Worm (Caenorhabditis elegans): Measurements from ENCODE around the gene H35B03.2.

The H35B03.2 gene

DNA sequence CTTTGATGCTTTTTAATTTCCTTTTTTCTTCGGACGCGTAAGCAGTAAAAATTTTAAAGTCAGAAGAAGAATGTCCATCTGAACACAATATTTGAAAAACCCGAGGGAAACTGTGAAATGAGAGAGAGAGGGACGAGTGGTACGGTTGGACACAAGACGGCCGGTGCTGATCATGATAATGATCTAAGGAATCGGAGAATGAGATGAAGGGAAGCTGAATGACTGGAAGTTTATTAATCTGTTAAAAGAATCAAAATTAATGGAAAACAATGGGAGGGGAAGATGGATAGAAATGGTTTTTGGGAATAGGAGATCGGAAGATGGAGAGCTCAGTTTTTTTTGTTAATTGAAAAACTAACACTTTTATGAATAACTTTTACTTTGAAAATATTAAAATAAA, 27.2 kb upstream of the H35B03.2 start:
- TF ChIP-seq med-1 (GFP tag; optimal IDR thresholded peaks at IDR 0.05; ENCODE audit: insufficient read depth) (no peak), cog-1 (tag; optimal IDR thresholded peaks at IDR 0.05) (no peak), ref-1 (GFP tag; conservative IDR thresholded peaks at IDR 0.05) (no peak), ztf-29 (GFP tag; IDR thresholded peaks at IDR 0.05) (no peak), klf-2 (GFP tag; conservative IDR thresholded peaks at IDR 0.05) (no peak)

DNA sequence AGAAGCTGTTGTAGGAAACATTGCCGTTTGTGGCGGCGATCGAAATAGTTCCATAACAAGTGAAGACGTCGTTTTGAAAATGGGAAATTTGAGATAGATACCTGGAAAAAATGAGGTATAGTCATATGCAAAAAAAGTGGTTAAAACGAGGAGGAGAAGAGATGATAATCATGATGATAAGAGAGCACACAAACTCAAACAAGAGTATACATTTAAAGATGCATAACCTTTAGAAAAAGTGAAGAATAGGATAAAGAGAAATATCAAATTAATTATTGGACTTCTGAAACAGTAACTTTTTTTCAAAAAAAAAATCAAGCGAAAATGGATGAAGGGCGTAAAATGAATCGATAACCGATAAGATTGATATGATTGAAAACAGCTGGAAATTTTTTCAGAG, 26.3 kb upstream of the H35B03.2 start, which contains the start of gene nhr-46:
TSS of gene nhr-46 (minus strand) at position 101 of the 400 bp plus-strand sequence.
- TF ChIP-seq ztf-29 (GFP tag; IDR thresholded peaks at IDR 0.05) (no peak), T22C8.4 (GFP tag; IDR thresholded peaks at IDR 0.05) (no peak), ref-1 (GFP tag; conservative IDR thresholded peaks at IDR 0.05) (no peak), flt-1 (GFP tag; IDR thresholded peaks at IDR 0.05) (no peak), ztf-23 (GFP tag; IDR thresholded peaks at IDR 0.05) (no peak), cog-1 (tag; optimal IDR thresholded peaks at IDR 0.05) (no peak), tab-1 (GFP tag; IDR thresholded peaks at IDR 0.05) (no peak), klf-2 (GFP tag; conservative IDR thresholded peaks at IDR 0.05) (no peak), med-1 (GFP tag; optimal IDR thresholded peaks at IDR 0.05; ENCODE audit: insufficient read depth) (no peak)

DNA sequence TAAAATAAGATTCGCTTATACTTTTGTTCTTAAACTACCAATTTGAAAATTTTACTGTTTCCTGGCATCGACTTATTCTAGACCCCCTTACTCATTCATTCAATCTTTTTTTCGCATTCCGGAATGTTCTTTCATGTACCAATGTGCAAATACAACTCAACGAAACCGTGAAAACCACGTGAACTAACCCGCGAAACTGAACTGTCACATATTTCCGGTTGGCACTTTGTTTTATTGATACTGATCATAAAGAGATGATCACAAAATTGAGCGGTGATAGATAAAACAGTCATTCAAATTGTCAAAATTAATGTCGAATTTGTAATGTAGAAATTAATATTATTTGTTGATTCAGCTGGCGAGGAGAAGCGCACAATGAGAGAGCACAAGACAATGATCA, 24.4 kb upstream of the H35B03.2 start:
- TF ChIP-seq flt-1 (GFP tag; IDR thresholded peaks at IDR 0.05) (no peak), klf-2 (GFP tag; conservative IDR thresholded peaks at IDR 0.05) (no peak), T22C8.4 (GFP tag; IDR thresholded peaks at IDR 0.05) (no peak), med-1 (GFP tag; optimal IDR thresholded peaks at IDR 0.05; ENCODE audit: insufficient read depth) (no peak), cog-1 (tag; optimal IDR thresholded peaks at IDR 0.05) (no peak), ztf-29 (GFP tag; IDR thresholded peaks at IDR 0.05) (no peak), ztf-23 (GFP tag; IDR thresholded peaks at IDR 0.05) (no peak), ref-1 (GFP tag; conservative IDR thresholded peaks at IDR 0.05) (no peak), tab-1 (GFP tag; IDR thresholded peaks at IDR 0.05) (no peak)

DNA sequence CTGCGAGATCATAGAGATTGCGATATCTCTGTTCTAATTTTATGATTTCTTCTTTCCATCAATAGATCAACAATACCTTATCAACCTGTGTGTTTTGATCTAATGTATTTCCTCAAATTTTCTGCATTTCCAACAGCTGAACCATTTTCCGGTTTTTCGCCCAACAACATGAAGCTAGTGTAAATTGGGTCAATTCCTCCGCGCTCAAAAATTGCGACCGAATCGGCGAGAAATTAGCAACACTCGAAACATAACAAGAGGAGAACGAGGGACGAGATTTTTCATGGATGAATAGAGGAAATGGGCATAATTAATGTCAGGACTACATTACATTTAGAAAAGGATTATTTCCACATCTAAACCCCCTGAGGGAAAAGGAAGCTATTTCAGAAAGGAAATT, 23.3 kb upstream of the H35B03.2 start:
- TF ChIP-seq ztf-23 (GFP tag; IDR thresholded peaks at IDR 0.05) (no peak), cog-1 (tag; optimal IDR thresholded peaks at IDR 0.05) (no peak), ref-1 (GFP tag; conservative IDR thresholded peaks at IDR 0.05) (no peak)

DNA sequence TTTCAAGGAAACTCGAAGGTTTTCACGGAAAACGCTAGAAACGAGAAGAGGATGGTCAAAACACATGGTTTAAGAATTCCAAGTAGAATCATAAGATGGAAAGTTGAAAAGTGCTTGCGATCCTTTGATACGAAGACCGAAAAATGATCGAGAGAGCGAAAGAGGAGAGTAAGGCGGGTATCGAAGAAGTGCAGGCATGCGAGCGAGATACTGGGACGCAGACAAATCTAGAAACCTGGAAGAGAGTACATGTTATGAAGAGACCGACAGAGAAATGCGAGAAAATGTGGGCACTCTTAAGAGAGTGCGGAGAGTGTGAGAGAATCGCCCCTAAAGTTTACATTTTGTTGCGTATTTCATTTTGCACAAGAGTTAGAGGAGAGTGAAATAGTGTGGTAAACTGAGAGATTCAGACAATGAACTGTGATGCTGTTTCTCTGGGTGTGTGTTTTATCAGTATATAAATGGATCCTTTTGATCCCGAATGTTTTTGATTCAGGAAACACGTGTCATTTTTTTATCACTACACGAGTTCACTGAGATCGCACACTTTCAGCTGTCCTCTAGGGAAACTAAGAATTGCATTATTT, 22.6 kb upstream of the H35B03.2 start:
- TF ChIP-seq T22C8.4 (GFP tag; IDR thresholded peaks at IDR 0.05), result no peak
- TF ChIP-seq tab-1 (GFP tag; IDR thresholded peaks at IDR 0.05), result no peak
- TF ChIP-seq flt-1 (GFP tag; IDR thresholded peaks at IDR 0.05), result no peak
- no peak for TF ChIP-seq ztf-29 (GFP tag; IDR thresholded peaks at IDR 0.05)

DNA sequence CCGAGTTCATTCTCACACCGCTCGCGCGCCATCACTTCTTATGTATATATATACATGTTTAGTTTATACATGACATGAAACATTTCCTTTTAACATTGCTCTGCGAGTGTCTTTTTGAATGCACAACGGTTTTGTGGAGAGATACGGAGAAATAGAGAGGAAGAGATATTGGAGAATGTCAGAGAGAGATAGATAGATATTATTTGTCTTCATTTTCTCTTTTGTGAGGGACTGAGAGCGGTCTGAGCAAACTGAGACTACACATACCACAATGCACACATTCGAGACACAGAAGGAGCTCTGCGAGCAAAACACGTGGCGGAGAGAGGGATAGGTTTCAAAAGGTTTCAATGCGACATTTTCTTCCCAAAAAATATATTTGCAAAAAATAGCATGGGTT, 21.8 kb upstream of the H35B03.2 start:
- TF ChIP-seq ztf-29 (GFP tag; IDR thresholded peaks at IDR 0.05) (no peak), med-1 (GFP tag; optimal IDR thresholded peaks at IDR 0.05; ENCODE audit: insufficient read depth) (no peak), klf-2 (GFP tag; conservative IDR thresholded peaks at IDR 0.05) (no peak), flt-1 (GFP tag; IDR thresholded peaks at IDR 0.05) (0 out of 2 replicates have a peak, but pooled peaks have one; percentile 30), cog-1 (tag; optimal IDR thresholded peaks at IDR 0.05) (peak; percentile 31)

DNA sequence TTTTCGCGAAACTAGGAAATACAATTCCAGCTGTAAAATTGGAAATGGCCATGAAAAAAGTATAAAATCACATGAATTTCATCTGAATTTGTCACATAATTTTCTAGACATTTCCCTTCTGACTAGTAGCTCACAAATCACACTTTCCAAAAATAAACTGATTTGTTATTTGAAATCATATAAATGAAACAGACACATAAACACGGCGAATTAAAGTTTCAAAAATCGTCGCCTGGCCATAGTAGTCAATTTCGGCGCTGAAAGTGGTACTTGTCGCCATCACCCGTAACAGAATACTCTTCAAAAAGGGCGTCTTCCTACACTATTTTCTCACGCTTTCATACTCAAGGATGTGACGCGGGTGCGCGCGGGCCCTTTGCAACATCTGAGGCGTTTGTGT, 21.2 kb upstream of the H35B03.2 start:
- TF ChIP-seq T22C8.4 (GFP tag; IDR thresholded peaks at IDR 0.05) (no peak), cog-1 (tag; optimal IDR thresholded peaks at IDR 0.05) (no peak), tab-1 (GFP tag; IDR thresholded peaks at IDR 0.05) (no peak), ztf-29 (GFP tag; IDR thresholded peaks at IDR 0.05) (no peak), ztf-23 (GFP tag; IDR thresholded peaks at IDR 0.05) (no peak), flt-1 (GFP tag; IDR thresholded peaks at IDR 0.05) (no peak), klf-2 (GFP tag; conservative IDR thresholded peaks at IDR 0.05) (no peak)

DNA sequence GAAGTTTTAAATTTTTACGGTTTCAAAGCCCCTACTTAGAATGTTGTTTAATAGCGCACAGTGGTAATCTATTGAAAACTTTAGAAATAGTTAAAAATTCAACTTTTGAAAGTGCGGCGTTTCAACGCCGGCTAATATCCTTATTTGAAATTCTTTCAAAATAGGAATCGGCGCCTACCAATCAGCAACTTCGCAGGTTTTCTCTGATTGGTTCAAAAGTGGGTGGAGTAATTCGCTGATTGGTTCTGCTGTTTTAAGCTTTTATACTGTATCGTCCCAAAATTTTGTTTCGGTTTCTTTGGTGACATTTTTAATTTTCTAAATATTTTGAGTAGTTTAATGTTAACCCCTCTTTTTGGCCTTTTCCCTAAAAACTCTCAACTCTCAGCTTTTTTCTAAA, 20.5 kb upstream of the H35B03.2 start:
- TF ChIP-seq med-1 (GFP tag; optimal IDR thresholded peaks at IDR 0.05; ENCODE audit: insufficient read depth), result no peak
- no peak for TF ChIP-seq ztf-29 (GFP tag; IDR thresholded peaks at IDR 0.05)
- TF ChIP-seq flt-1 (GFP tag; IDR thresholded peaks at IDR 0.05), result no peak
- no peak for TF ChIP-seq tab-1 (GFP tag; IDR thresholded peaks at IDR 0.05)
- TF ChIP-seq cog-1 (tag; optimal IDR thresholded peaks at IDR 0.05), result no peak
- no peak for TF ChIP-seq ztf-23 (GFP tag; IDR thresholded peaks at IDR 0.05)
- no peak for TF ChIP-seq T22C8.4 (GFP tag; IDR thresholded peaks at IDR 0.05)
- no peak for TF ChIP-seq ref-1 (GFP tag; conservative IDR thresholded peaks at IDR 0.05)
- TF ChIP-seq klf-2 (GFP tag; conservative IDR thresholded peaks at IDR 0.05), result no peak

DNA sequence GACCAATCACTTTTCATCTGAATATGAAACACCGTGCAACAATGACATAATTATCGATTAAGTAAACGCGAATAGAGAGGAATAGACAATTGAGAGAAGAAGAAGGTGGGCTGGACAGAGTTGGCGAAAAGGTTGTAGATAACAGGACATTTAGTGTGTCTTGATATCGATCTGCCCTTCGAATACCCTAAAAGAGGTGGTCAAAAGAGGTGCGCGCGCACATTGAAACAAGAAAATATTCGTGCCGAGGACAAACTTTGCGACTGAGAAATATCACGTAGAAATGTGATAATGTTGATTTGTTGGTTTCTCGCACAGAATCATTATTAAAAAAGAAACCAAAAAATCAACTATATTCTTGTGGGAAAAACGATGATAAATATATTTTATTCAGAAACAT, 18.4 kb upstream of the H35B03.2 start:
- TF ChIP-seq flt-1 (GFP tag; IDR thresholded peaks at IDR 0.05) (no peak), cog-1 (tag; optimal IDR thresholded peaks at IDR 0.05) (no peak), ztf-29 (GFP tag; IDR thresholded peaks at IDR 0.05) (no peak), T22C8.4 (GFP tag; IDR thresholded peaks at IDR 0.05) (no peak), ref-1 (GFP tag; conservative IDR thresholded peaks at IDR 0.05) (no peak), klf-2 (GFP tag; conservative IDR thresholded peaks at IDR 0.05) (no peak), tab-1 (GFP tag; IDR thresholded peaks at IDR 0.05) (no peak), med-1 (GFP tag; optimal IDR thresholded peaks at IDR 0.05; ENCODE audit: insufficient read depth) (no peak)

DNA sequence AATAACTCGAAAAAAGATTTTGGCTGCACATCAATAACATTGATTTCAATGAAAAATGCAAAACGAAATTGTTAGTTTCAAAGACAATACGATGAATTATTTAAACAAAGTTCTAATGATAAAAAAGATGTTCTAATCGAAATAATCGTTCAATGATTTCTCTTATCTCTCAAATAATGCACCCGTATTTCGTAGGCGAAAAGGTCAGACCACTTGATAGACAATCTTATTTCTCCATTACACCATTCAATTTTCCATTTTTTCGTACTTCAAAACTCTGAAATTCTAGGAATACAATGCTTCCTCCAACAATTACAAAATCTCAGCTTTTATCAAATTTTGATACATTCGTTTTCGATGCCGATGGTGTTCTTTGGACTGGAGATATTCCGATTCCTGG, 12.6 kb upstream of the H35B03.2 start, which contains the start of gene C45E5.1:
TSS of gene C45E5.1 (plus strand) at position 290 of the 400 bp plus-strand sequence.
- TF ChIP-seq ztf-23 (GFP tag; IDR thresholded peaks at IDR 0.05) (no peak), flt-1 (GFP tag; IDR thresholded peaks at IDR 0.05) (no peak), med-1 (GFP tag; optimal IDR thresholded peaks at IDR 0.05; ENCODE audit: insufficient read depth) (no peak), ref-1 (GFP tag; conservative IDR thresholded peaks at IDR 0.05) (no peak), tab-1 (GFP tag; IDR thresholded peaks at IDR 0.05) (no peak), klf-2 (GFP tag; conservative IDR thresholded peaks at IDR 0.05) (no peak), ztf-29 (GFP tag; IDR thresholded peaks at IDR 0.05) (no peak)
